Fruit fly (Drosophila melanogaster) S2 (cell line): ENCODE measurements around the gene CG9705.

Source experiments
- CG8478 ChIP-seq: fragments of >200 bp; optimal IDR thresholded peaks from 2 replicates; lab custom pipeline; 2018
- CTCF ChIP-seq, 2 experiments: fragments of >200 bp; optimal IDR thresholded peaks; 2 replicates each; lab custom pipeline; 2018

- TF ChIP-seq CG8478, result no peak
- no peak for TF ChIP-seq CTCF (optimal IDR thresholded peaks at IDR 0.05; lab: Kevin White, UChicago)
Measured at dm6 chr3L:16749726-16750125, 30.2 kb upstream of the CG9705 start.
